Fruit fly (Drosophila melanogaster) whole organism, embryonic: ENCODE results near the gene CG18131.

Experiments used
- Bgb ChIP-seq: fragments of 200-800 bp; sonication (Bioruptor generic); IDR thresholded peaks from 2 replicates; pipeline ENCODE4 v1.3.6; 2022; ENCODE audit warnings: missing biosample characterization, missing genetic modification characterization; ENCODE audit not compliant: partially characterized antibody
- CG10147 ChIP-seq: fragments of 200-800 bp; sonication (Bioruptor generic); optimal IDR thresholded peaks from 2 replicates; lab custom pipeline; 2019; ENCODE audit warnings: missing biosample characterization, mild to moderate bottlenecking, missing genetic modification characterization, moderate library complexity
- CG11504 ChIP-seq: fragments of 200-800 bp; sonication (Bioruptor generic); optimal IDR thresholded peaks from 3 replicates; lab custom pipeline; 2019; ENCODE audit warnings: missing biosample characterization, mild to moderate bottlenecking, missing genetic modification characterization, moderate library complexity
- CG2116 ChIP-seq: fragments of 200-800 bp; sonication (Bioruptor generic); optimal IDR thresholded peaks from 3 replicates; lab custom pipeline; 2018; ENCODE audit warnings: missing biosample characterization, mild to moderate bottlenecking, missing genetic modification characterization
- CG34224 ChIP-seq: fragments of 200-800 bp; sonication (Bioruptor generic); IDR thresholded peaks from 3 replicates; pipeline ENCODE4 v1.3.6; 2022; ENCODE audit warnings: missing biosample characterization, missing genetic modification characterization; ENCODE audit not compliant: partially characterized antibody
- CG4854 ChIP-seq: fragments of 200-800 bp; sonication (Bioruptor generic); optimal IDR thresholded peaks from 2 replicates; lab custom pipeline; 2016; ENCODE audit warnings: missing biosample characterization, missing genetic modification characterization, inconsistent platforms
- CG7963 ChIP-seq: fragments of 200-800 bp; sonication (Bioruptor generic); IDR thresholded peaks from 3 replicates; pipeline ENCODE4 v1.3.6; 2022; ENCODE audit warnings: missing biosample characterization, missing genetic modification characterization; ENCODE audit not compliant: partially characterized antibody
- D19B ChIP-seq: fragments of 200-800 bp; sonication (Bioruptor generic); optimal IDR thresholded peaks from 2 replicates; lab custom pipeline; 2017; ENCODE audit warnings: missing biosample characterization, mild to moderate bottlenecking, missing genetic modification characterization
- Dfd ChIP-seq, 2 experiments: fragments of >200 bp; optimal IDR thresholded peaks; 2 replicates each; lab custom pipeline; 2017; ENCODE audit warnings: missing biosample characterization in 2 of 2, missing genetic modification characterization in 2 of 2
- Dp ChIP-seq: fragments of 200-800 bp; sonication (Bioruptor generic); optimal IDR thresholded peaks from 2 replicates; lab custom pipeline; 2018; ENCODE audit warnings: missing biosample characterization, mild to moderate bottlenecking, missing genetic modification characterization, moderate library complexity
- HLH3B ChIP-seq: fragments of 200-800 bp; sonication (Bioruptor generic); IDR thresholded peaks from 2 replicates; pipeline ENCODE4 v1.3.6; 2022; ENCODE audit warnings: missing biosample characterization, missing genetic modification characterization
- Max ChIP-seq: fragments of 200-800 bp; sonication (Bioruptor generic); optimal IDR thresholded peaks from 2 replicates; lab custom pipeline; 2016; ENCODE audit warnings: missing biosample characterization, mild to moderate bottlenecking, missing genetic modification characterization
- Mrtf ChIP-seq: fragments of 200-800 bp; sonication (Bioruptor generic); IDR thresholded peaks from 3 replicates; pipeline ENCODE4 v1.3.6; 2022; ENCODE audit warnings: missing biosample characterization, missing genetic modification characterization
- ap ChIP-seq: fragments of 200-800 bp; sonication (Bioruptor generic); IDR thresholded peaks from 2 replicates; pipeline ENCODE4 v1.3.6; 2022; ENCODE audit warnings: missing biosample characterization, missing genetic modification characterization
- bowl ChIP-seq: fragments of 200-800 bp; sonication (Bioruptor generic); IDR thresholded peaks from 2 replicates; pipeline ENCODE4 v1.3.6; 2022; ENCODE audit warnings: missing biosample characterization, missing genetic modification characterization
- caup ChIP-seq: fragments of 200-800 bp; sonication (Bioruptor generic); optimal IDR thresholded peaks from 3 replicates; lab custom pipeline; 2017; ENCODE audit warnings: missing biosample characterization, mild to moderate bottlenecking, missing genetic modification characterization, moderate library complexity; ENCODE audit not compliant: severe bottlenecking
- corto ChIP-seq: fragments of 200-800 bp; sonication (Bioruptor generic); optimal IDR thresholded peaks from 2 replicates; lab custom pipeline; 2016; ENCODE audit warnings: missing biosample characterization, mild to moderate bottlenecking, missing genetic modification characterization, moderate library complexity
- croc ChIP-seq: fragments of 200-800 bp; sonication (Bioruptor generic); conservative IDR thresholded peaks from 3 replicates; pipeline ENCODE4 v1.3.6; 2022; ENCODE audit warnings: missing biosample characterization, missing genetic modification characterization
- gsb-n ChIP-seq: fragments of 200-800 bp; sonication (Bioruptor generic); optimal IDR thresholded peaks from 3 replicates; lab custom pipeline; 2018; ENCODE audit warnings: missing biosample characterization, mild to moderate bottlenecking, missing genetic modification characterization
- inv ChIP-seq: fragments of 200-800 bp; sonication (Bioruptor generic); IDR thresholded peaks from 2 replicates; pipeline ENCODE4 v1.3.6; 2022; ENCODE audit warnings: missing biosample characterization, missing genetic modification characterization; ENCODE audit not compliant: partially characterized antibody
- kah ChIP-seq: fragments of 200-800 bp; sonication (Bioruptor generic); optimal IDR thresholded peaks from 2 replicates; lab custom pipeline; 2018; ENCODE audit warnings: missing biosample characterization, mild to moderate bottlenecking, missing genetic modification characterization
- kni ChIP-seq: fragments of 200-800 bp; sonication (Bioruptor generic); optimal IDR thresholded peaks from 3 replicates; lab custom pipeline; 2017; ENCODE audit warnings: mild to moderate bottlenecking, missing biosample characterization, missing genetic modification reagents, missing genetic modification characterization
- lab ChIP-seq: fragments of 200-800 bp; sonication (Bioruptor generic); optimal IDR thresholded peaks from 3 replicates; lab custom pipeline; 2017; ENCODE audit warnings: missing biosample characterization, missing genetic modification characterization, mild to moderate bottlenecking, moderate library complexity, missing genetic modification reagents
- lov ChIP-seq, 2 experiments: fragments of 200-800 bp in 1 of 2; fragments of >200 bp in 1 of 2; sonication (Bioruptor generic) in 1 of 2; IDR thresholded peaks in 1 of 2; optimal IDR thresholded peaks in 1 of 2; 2 replicates in 1 of 2; 3 replicates in 1 of 2; pipeline versions ENCODE4 v1.3.6 to Lab custom; 2017 to 2022; ENCODE audit warnings: missing biosample characterization in 1 of 2, missing genetic modification characterization in 1 of 2
- nau ChIP-seq: fragments of 200-800 bp; sonication (Bioruptor generic); optimal IDR thresholded peaks from 3 replicates; lab custom pipeline; 2017; ENCODE audit warnings: missing biosample characterization, mild to moderate bottlenecking, missing genetic modification characterization, missing genetic modification reagents
- p53 ChIP-seq: fragments of 200-800 bp; sonication (Bioruptor generic); optimal IDR thresholded peaks from 2 replicates; lab custom pipeline; 2016; ENCODE audit warnings: missing biosample characterization, missing genetic modification characterization
- pfk ChIP-seq: fragments of 200-800 bp; sonication (Bioruptor generic); optimal IDR thresholded peaks from 2 replicates; lab custom pipeline; 2018; ENCODE audit warnings: missing biosample characterization, mild to moderate bottlenecking, missing genetic modification characterization, moderate library complexity
- repo ChIP-seq: fragments of 200-800 bp; sonication (Bioruptor generic); optimal IDR thresholded peaks from 2 replicates; lab custom pipeline; 2016; ENCODE audit warnings: missing biosample characterization, missing genetic modification characterization
- sisA ChIP-seq: fragments of 200-800 bp; sonication (Bioruptor generic); IDR thresholded peaks from 2 replicates; pipeline ENCODE4 v1.3.6; 2022; ENCODE audit warnings: missing biosample characterization, missing genetic modification characterization
- stc ChIP-seq: fragments of 200-800 bp; sonication (Bioruptor generic); IDR thresholded peaks from 2 replicates; pipeline ENCODE4 v1.3.6; 2022; ENCODE audit warnings: missing biosample characterization, missing genetic modification characterization
- unpg ChIP-seq: fragments of 200-800 bp; sonication (Bioruptor generic); optimal IDR thresholded peaks from 3 replicates; lab custom pipeline; 2018; ENCODE audit warnings: missing biosample characterization, mild to moderate bottlenecking, missing genetic modification characterization, moderate library complexity
- vfl ChIP-seq: fragments of 200-800 bp; sonication (Bioruptor generic); optimal IDR thresholded peaks from 2 replicates; lab custom pipeline; 2016; ENCODE audit warnings: missing biosample characterization, missing genetic modification characterization
- wor ChIP-seq: fragments of 200-800 bp; sonication (Bioruptor generic); IDR thresholded peaks from 2 replicates; pipeline ENCODE4 v1.3.6; 2022; ENCODE audit warnings: missing biosample characterization, missing genetic modification characterization

CG18131 gene

dm6 chr2L:1502459-1503101 is 2.2 kb upstream of the CG18131 start, which contains the start of gene CG7420 (continued):
- peak; percentile 11 for TF ChIP-seq kah (GFP tag; lab: Kevin White, UChicago)
- TF ChIP-seq Dp (GFP tag; lab: Kevin White, UChicago) = peak; percentile 77
- TF ChIP-seq Bgb = peak; percentile 8; the same call in 1 of the 2 replicates
- TF ChIP-seq CG34224 (GFP tag; lab: Robert Waterston, UW) = 0 out of 3 replicates have a peak, but pooled peaks have one; percentile 14
- TF ChIP-seq wor (GFP tag; lab: Robert Waterston, UW) = no peak
- TF ChIP-seq lab (GFP tag; lab: Kevin White, UChicago) = no peak
- TF ChIP-seq CG2116 (GFP tag; lab: Kevin White, UChicago) = peak; percentile 49
- no peak for TF ChIP-seq ap (GFP tag; lab: Robert Waterston, UW)

- TF ChIP-seq caup (GFP tag; lab: Kevin White, UChicago) (no peak), Dfd (GFP tag; optimal IDR thresholded peaks at IDR 0.05; lab: Kevin White, UChicago) (peak in 1 of 2 experiments; percentile 74), stc (GFP tag; lab: Robert Waterston, UW) (no peak), unpg (GFP tag; lab: Kevin White, UChicago) (no peak), nau (GFP tag; lab: Kevin White, UChicago) (no peak), CG11504 (tag; lab: Kevin White, UChicago) (peak; percentile 74), corto (no peak), repo (no peak)
These were observed 1.3 kb downstream of the CG18131 start for dm6 chr2L:1498966-1499554.

- TF ChIP-seq croc (GFP tag; lab: Robert Waterston, UW) (no peak), Max (GFP tag; lab: Kevin White, UChicago) (no peak), pfk (no peak), kni (GFP tag; lab: Kevin White, UChicago) (no peak), CG10147 (GFP tag; lab: Kevin White, UChicago) (no peak), p53 (GFP tag; lab: Kevin White, UChicago) (no peak), D19B (GFP tag; lab: Kevin White, UChicago) (no peak), CG7963 (GFP tag; lab: Robert Waterston, UW) (no peak), vfl (GFP tag; lab: Kevin White, UChicago) (no peak), Mrtf (no peak), sisA (GFP tag; lab: Robert Waterston, UW) (no peak), HLH3B (GFP tag; lab: Robert Waterston, UW) (no peak), bowl (GFP tag; lab: Robert Waterston, UW) (no peak), inv (GFP tag; lab: Robert Waterston, UW) (no peak), gsb-n (tag; lab: Kevin White, UChicago) (no peak), lov (optimal IDR thresholded peaks at IDR 0.05; lab: Kevin White, UChicago) (no peak), lov (GFP tag; IDR thresholded peaks at IDR 0.05; lab: Robert Waterston, UW) (no peak), CG4854 (GFP tag; lab: Kevin White, UChicago) (no peak)
These were observed 3.5 kb downstream of the CG18131 start, which contains the start of gene CG31661 for dm6 chr2L:1496943-1497342. TSS of gene CG31661 (plus strand) at chr2L:1497243.
